Fruit fly (Drosophila melanogaster): Measurements from ENCODE around the gene Stip1.

Gene Stip1

DNA sequence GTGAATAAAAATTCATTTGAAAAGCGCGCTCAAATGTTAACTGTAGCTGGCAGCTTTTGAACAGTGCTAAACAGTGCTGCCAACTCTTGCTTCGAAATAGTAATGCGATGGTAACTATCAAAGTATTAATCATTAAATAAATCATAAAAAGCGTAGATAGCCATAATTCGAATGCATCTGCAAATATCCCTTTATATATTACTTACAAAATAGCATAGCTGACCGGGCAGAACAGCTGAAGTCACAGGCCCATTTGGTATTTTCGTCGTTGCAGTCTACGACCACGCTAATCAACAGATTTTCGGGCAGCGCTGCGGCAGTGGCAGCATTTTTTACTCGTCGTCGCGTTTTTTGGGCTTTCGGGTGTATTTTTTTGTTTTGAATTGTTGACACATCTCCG, 10.7 kb downstream of the Stip1 start, which contains the start of gene Plc21C (continued):
- 0 out of 2 replicates have a peak, but pooled peaks have one; percentile 22 for TF ChIP-seq CG4404 (GFP tag; IDR thresholded peaks at IDR 0.05)
- TF ChIP-seq CG2120 (GFP tag; optimal IDR thresholded peaks at IDR 0.05), result peak; percentile 70
- TF ChIP-seq CG14860 (GFP tag; IDR thresholded peaks at IDR 0.05; ENCODE audit: partially characterized antibody), result no peak
- 0 out of 3 replicates have a peak, but pooled peaks have one; percentile 23 for TF ChIP-seq HLH4C (GFP tag; IDR thresholded peaks at IDR 0.05; ENCODE audit: partially characterized antibody)
- TF ChIP-seq Stat92E (GFP tag; optimal IDR thresholded peaks at IDR 0.05), result peak in 1 of 3 experiments; percentile 62
- TF ChIP-seq CG2678 (tag; optimal IDR thresholded peaks at IDR 0.05), result peak; percentile 56
- no peak for TF ChIP-seq CG12299 (tag; optimal IDR thresholded peaks at IDR 0.05)
- no peak for TF ChIP-seq CG8359 (GFP tag; optimal IDR thresholded peaks at IDR 0.05; ENCODE audit: borderline replicate concordance)
- TF ChIP-seq tgo (GFP tag; IDR thresholded peaks at IDR 0.05), result 0 out of 3 replicates have a peak, but pooled peaks have one; percentile 23
- TF ChIP-seq CG17186 (GFP tag; optimal IDR thresholded peaks at IDR 0.05), result peak; percentile 49
- TF ChIP-seq sd (tag; optimal IDR thresholded peaks at IDR 0.05), result peak; percentile 65
- peak; percentile 16 for TF ChIP-seq ftz-f1 (GFP tag; optimal IDR thresholded peaks at IDR 0.05)
- TF ChIP-seq CG17568 (GFP tag; optimal IDR thresholded peaks at IDR 0.05), result peak; percentile 17
- TF ChIP-seq CG34376 (GFP tag; optimal IDR thresholded peaks at IDR 0.05), result peak; percentile 35
- no peak for TF ChIP-seq CG17802 (tag; optimal IDR thresholded peaks at IDR 0.05)
- peak; percentile 50 to 67 for TF ChIP-seq Pdp1 (GFP tag; optimal IDR thresholded peaks at IDR 0.05)
- no peak for TF ChIP-seq CG1832 (GFP tag; optimal IDR thresholded peaks at IDR 0.05)
- TF ChIP-seq vfl (GFP tag; optimal IDR thresholded peaks at IDR 0.05), result peak; percentile 42
- TF ChIP-seq Poxn (GFP tag; IDR thresholded peaks at IDR 0.05), result no peak
- TF ChIP-seq CG34422 (GFP tag; IDR thresholded peaks at IDR 0.05), result 0 out of 3 replicates have a peak, but pooled peaks have one; percentile 46
- TF ChIP-seq dysf (GFP tag; IDR thresholded peaks at IDR 0.05), result no peak; the same call in 2 of the 3 replicates
- no peak for TF ChIP-seq sna (GFP tag; IDR thresholded peaks at IDR 0.05; ENCODE audit: partially characterized antibody)
- no peak for TF ChIP-seq hkb (optimal IDR thresholded peaks at IDR 0.05)
- 0 out of 2 replicates have a peak, but pooled peaks have one; percentile 19 for TF ChIP-seq hkb (GFP tag; IDR thresholded peaks at IDR 0.05)
- TF ChIP-seq CG8290 (GFP tag; optimal IDR thresholded peaks at IDR 0.05), result no peak
- TF ChIP-seq CG8290 (tag; optimal IDR thresholded peaks at IDR 0.05), result peak in 1 of 2 experiments; percentile 56
- peak; percentile 11 for TF ChIP-seq CG3281 (GFP tag; optimal IDR thresholded peaks at IDR 0.05)
- TF ChIP-seq CG4820 (GFP tag; optimal IDR thresholded peaks at IDR 0.05), result peak; percentile 7
- no peak for TF ChIP-seq br (optimal IDR thresholded peaks at IDR 0.05)
- peak; percentile 42; the same call in 1 of the 2 replicates for TF ChIP-seq Scr (GFP tag; IDR thresholded peaks at IDR 0.05; ENCODE audit: partially characterized antibody)
- TF ChIP-seq CG11093 (GFP tag; IDR thresholded peaks at IDR 0.05), result no peak
- no peak for TF ChIP-seq oc (tag; optimal IDR thresholded peaks at IDR 0.05)
- peak; percentile 56 for TF ChIP-seq CG18599 (GFP tag; optimal IDR thresholded peaks at IDR 0.05)
- peak; percentile 21 for TF ChIP-seq CG10979 (tag; optimal IDR thresholded peaks at IDR 0.05)
- TF ChIP-seq sim (GFP tag; IDR thresholded peaks at IDR 0.05), result no peak
- TF ChIP-seq insv (GFP tag; optimal IDR thresholded peaks at IDR 0.05), result no peak
- TF ChIP-seq Mad (GFP tag; optimal IDR thresholded peaks at IDR 0.05), result peak; percentile 49
- TF ChIP-seq Aef1 (GFP tag; IDR thresholded peaks at IDR 0.05), result no peak
- TF ChIP-seq ind (GFP tag; optimal IDR thresholded peaks at IDR 0.05), result peak; percentile 38
- TF ChIP-seq ro (GFP tag; IDR thresholded peaks at IDR 0.05), result no peak
- peak; percentile 60; the same call in 3 of the 4 replicates for TF ChIP-seq Dll (GFP tag; IDR thresholded peaks at IDR 0.05; ENCODE audit: partially characterized antibody)
- TF ChIP-seq fd3F (GFP tag; optimal IDR thresholded peaks at IDR 0.05), result no peak
- no peak for TF ChIP-seq Mes4 (GFP tag; optimal IDR thresholded peaks at IDR 0.05)
- TF ChIP-seq CG14441 (GFP tag; IDR thresholded peaks at IDR 0.05), result peak; percentile 48
- TF ChIP-seq CG17612 (GFP tag; IDR thresholded peaks at IDR 0.05), result no peak
- no peak for TF ChIP-seq CG3726 (GFP tag; IDR thresholded peaks at IDR 0.05)
- TF ChIP-seq CG11696 (GFP tag; IDR thresholded peaks at IDR 0.05), result no peak
- TF ChIP-seq CG11560 (tag; IDR thresholded peaks at IDR 0.05), result peak; percentile 33; the same call in 1 of the 3 replicates
- TF ChIP-seq onecut (GFP tag; IDR thresholded peaks at IDR 0.05), result no peak
- no peak for TF ChIP-seq E2f1 (GFP tag; IDR thresholded peaks at IDR 0.05)
- no peak for TF ChIP-seq CG43689 (GFP tag; IDR thresholded peaks at IDR 0.05)
